Fruit fly (Drosophila melanogaster) S2 (cell line): ENCODE measurements around the gene CG18577.

ENCODE experiments used
- CG8478 ChIP-seq: fragments of >200 bp; optimal IDR thresholded peaks from 2 replicates; lab custom pipeline; 2018
- CTCF ChIP-seq, 2 experiments: fragments of >200 bp; optimal IDR thresholded peaks; 2 replicates each; lab custom pipeline; 2018

dm6 chr3R:11199227-11199835 lies 3.4 kb downstream of the CG18577 start:
- TF ChIP-seq CG8478 (lab: Kevin White, UChicago) (no peak), CTCF (optimal IDR thresholded peaks at IDR 0.05; lab: Kevin White, UChicago) (no peak)
